Fruit fly (Drosophila melanogaster): Measurements from ENCODE around the gene zfh1.

Gene zfh1

DNA sequence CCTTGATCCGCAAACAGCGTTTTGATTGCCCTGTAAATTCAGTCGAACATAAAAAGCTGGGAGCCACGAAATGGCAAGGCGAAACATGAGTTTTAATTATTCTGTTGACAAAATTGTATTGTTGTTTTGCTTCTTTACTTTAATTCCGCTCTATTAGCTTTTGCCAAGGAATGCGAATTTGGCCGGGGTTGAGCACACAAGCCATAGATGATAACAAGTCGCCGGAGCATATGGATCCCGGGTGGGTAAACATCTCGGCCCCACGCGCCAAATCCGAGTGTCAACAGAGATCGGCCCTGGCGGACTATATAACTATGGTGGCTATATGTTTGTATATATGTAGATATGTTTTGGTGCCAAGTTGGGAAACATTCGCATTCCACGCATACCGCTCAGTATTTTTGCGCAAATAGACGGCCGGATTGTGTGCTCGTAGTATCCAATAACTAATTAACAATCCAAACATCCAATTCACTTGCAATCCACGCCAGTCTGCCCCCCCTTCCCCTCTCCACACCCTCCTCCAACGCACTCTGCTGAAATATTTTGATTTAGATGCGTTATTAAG, 36.5 kb downstream of the zfh1 start (continued):
- no peak for TF ChIP-seq unc-4 (GFP tag; IDR thresholded peaks at IDR 0.05; ENCODE audit: partially characterized antibody)
- peak; percentile 30; the same call in 1 of the 2 replicates for TF ChIP-seq sob (GFP tag; IDR thresholded peaks at IDR 0.05)
- TF ChIP-seq sens (GFP tag), result peak; percentile 70
- TF ChIP-seq CG15011 (GFP tag; optimal IDR thresholded peaks at IDR 0.05), result peak; percentile 17
- peak; percentile 3 for TF ChIP-seq Max (GFP tag; optimal IDR thresholded peaks at IDR 0.05)
- no peak for TF ChIP-seq CG13287 (GFP tag; IDR thresholded peaks at IDR 0.05; ENCODE audit: partially characterized antibody)
- TF ChIP-seq CG3726 (GFP tag; IDR thresholded peaks at IDR 0.05), result no peak
- TF ChIP-seq jing (GFP tag; optimal IDR thresholded peaks at IDR 0.05), result no peak
- no peak for TF ChIP-seq CG16779 (GFP tag; IDR thresholded peaks at IDR 0.05)
- TF ChIP-seq CG4424 (GFP tag; optimal IDR thresholded peaks at IDR 0.05), result no peak
- no peak for TF ChIP-seq bigmax (GFP tag; optimal IDR thresholded peaks at IDR 0.05)
- no peak for TF ChIP-seq Nf-YA (GFP tag; IDR thresholded peaks at IDR 0.05)
- no peak for TF ChIP-seq CG17361 (GFP tag; IDR thresholded peaks at IDR 0.05)
- 0 out of 3 replicates have a peak, but pooled peaks have one; percentile 6 for TF ChIP-seq CG11456 (GFP tag; IDR thresholded peaks at IDR 0.05)
- no peak for TF ChIP-seq ind (GFP tag; optimal IDR thresholded peaks at IDR 0.05)
- TF ChIP-seq da (GFP tag; optimal IDR thresholded peaks at IDR 0.05), result no peak
- peak in 1 of 2 experiments; percentile 21 for TF ChIP-seq Pdp1 (GFP tag; optimal IDR thresholded peaks at IDR 0.05)
- peak; percentile 26; the same call in 1 of the 2 replicates for TF ChIP-seq CG11085 (GFP tag; IDR thresholded peaks at IDR 0.05)
- peak; percentile 55 for TF ChIP-seq B-H2 (GFP tag; optimal IDR thresholded peaks at IDR 0.05)
- TF ChIP-seq CG8281 (tag; optimal IDR thresholded peaks at IDR 0.05), result no peak
- TF ChIP-seq amos (GFP tag; IDR thresholded peaks at IDR 0.05; ENCODE audit: partially characterized antibody), result no peak
- TF ChIP-seq exex (tag; optimal IDR thresholded peaks at IDR 0.05), result peak; percentile 15
- TF ChIP-seq ab (GFP tag; optimal IDR thresholded peaks at IDR 0.05), result no peak
- TF ChIP-seq CG13775 (GFP tag; optimal IDR thresholded peaks at IDR 0.05), result no peak
- TF ChIP-seq Eip74EF (GFP tag; optimal IDR thresholded peaks at IDR 0.05), result no peak
- no peak for TF ChIP-seq CG8388 (GFP tag; optimal IDR thresholded peaks at IDR 0.05)
- no peak for TF ChIP-seq D (optimal IDR thresholded peaks at IDR 0.05)
- TF ChIP-seq D (GFP tag; optimal IDR thresholded peaks at IDR 0.05), result no peak
- TF ChIP-seq CG14860 (GFP tag; IDR thresholded peaks at IDR 0.05; ENCODE audit: partially characterized antibody), result no peak
- TF ChIP-seq wdn (GFP tag; IDR thresholded peaks at IDR 0.05), result no peak
- TF ChIP-seq H2.0 (GFP tag; IDR thresholded peaks at IDR 0.05), result no peak
- TF ChIP-seq CG3995 (GFP tag; optimal IDR thresholded peaks at IDR 0.05), result peak; percentile 3
- TF ChIP-seq gem (tag; optimal IDR thresholded peaks at IDR 0.05), result peak; percentile 25
- no peak for TF ChIP-seq E2f1 (GFP tag; IDR thresholded peaks at IDR 0.05)
- no peak for TF ChIP-seq Trl (optimal IDR thresholded peaks at IDR 0.05)
- TF ChIP-seq Trl (GFP tag; optimal IDR thresholded peaks at IDR 0.05), result peak; percentile 21
- peak; percentile 40 for TF ChIP-seq CG15514 (GFP tag; optimal IDR thresholded peaks at IDR 0.05)
- no peak for TF ChIP-seq Rx (GFP tag; IDR thresholded peaks at IDR 0.05)
- TF ChIP-seq CG8290 (GFP tag; optimal IDR thresholded peaks at IDR 0.05), result no peak
- peak in 1 of 2 experiments; percentile 81 for TF ChIP-seq CG8290 (tag; optimal IDR thresholded peaks at IDR 0.05)
- peak; percentile 8 for TF ChIP-seq Dip3 (GFP tag; optimal IDR thresholded peaks at IDR 0.05)
- TF ChIP-seq CG14050 (GFP tag; IDR thresholded peaks at IDR 0.05), result no peak
- no peak for TF ChIP-seq fd102C (GFP tag; optimal IDR thresholded peaks at IDR 0.05)
- peak; percentile 73 for TF ChIP-seq CG10543 (GFP tag; optimal IDR thresholded peaks at IDR 0.05)
- no peak for TF ChIP-seq otp (GFP tag; IDR thresholded peaks at IDR 0.05)
- TF ChIP-seq CG8765 (GFP tag; IDR thresholded peaks at IDR 0.05), result no peak
- no peak for TF ChIP-seq HmgD (GFP tag; optimal IDR thresholded peaks at IDR 0.05)
- TF ChIP-seq hb (GFP tag; IDR thresholded peaks at IDR 0.05; ENCODE audit: partially characterized antibody), result no peak
- TF ChIP-seq BtbVII (GFP tag; optimal IDR thresholded peaks at IDR 0.05), result peak; percentile 26
- TF ChIP-seq Tbp (GFP tag; optimal IDR thresholded peaks at IDR 0.05), result no peak
- peak; percentile 30 for TF ChIP-seq eyg (GFP tag; optimal IDR thresholded peaks at IDR 0.05)
